Worm (Caenorhabditis elegans): ENCODE data around the gene F08F1.9.
A peak's percentile ranks its signal among the peaks of the same experiment; 100 is the strongest.

The F08F1.9 gene

ce11 chrX:8404308-8405085 lies 6.2 kb downstream of the F08F1.9 start (continued):
- TF ChIP-seq pbrm-1 (GFP tag; IDR thresholded peaks at IDR 0.05) = peak; percentile 93
- peak; percentile 74 for TF ChIP-seq F10E7.11 (tag; optimal IDR thresholded peaks at IDR 0.05)
- TF ChIP-seq hmg-1.2 (GFP tag; IDR thresholded peaks at IDR 0.05) = peak; percentile 93
- TF ChIP-seq lin-26 (GFP tag; IDR thresholded peaks at IDR 0.05) = peak; percentile 98
- TF ChIP-seq lin-40 (tag; optimal IDR thresholded peaks at IDR 0.05) = peak; percentile 94
- peak; percentile 91 for TF ChIP-seq K12H6.12 (tag; optimal IDR thresholded peaks at IDR 0.05)
- peak; percentile 59; the same call in 1 of the 2 replicates for TF ChIP-seq madf-6 (GFP tag; IDR thresholded peaks at IDR 0.05)
- TF ChIP-seq hrde-1 (tag; optimal IDR thresholded peaks at IDR 0.05; ENCODE audit: borderline replicate concordance) = peak; percentile 93
- peak; percentile 87 for TF ChIP-seq nhr-27 (tag; optimal IDR thresholded peaks at IDR 0.05)
- TF ChIP-seq ztf-18 (tag; optimal IDR thresholded peaks at IDR 0.05) = peak; percentile 79
- peak; percentile 97 for TF ChIP-seq him-1 (tag; optimal IDR thresholded peaks at IDR 0.05)
- TF ChIP-seq atf-7 (tag; optimal IDR thresholded peaks at IDR 0.05) = peak; percentile 88
- TF ChIP-seq F22D6.2 (tag; optimal IDR thresholded peaks at IDR 0.05) = peak; percentile 78
- TF ChIP-seq ztf-22 (GFP tag; optimal IDR thresholded peaks at IDR 0.05) = peak; percentile 87
- peak; percentile 93 for TF ChIP-seq F52B5.7 (tag; optimal IDR thresholded peaks at IDR 0.05)
- no peak for TF ChIP-seq egl-18 (GFP tag; IDR thresholded peaks at IDR 0.05)
- no peak for TF ChIP-seq dpl-1 (GFP tag; optimal IDR thresholded peaks at IDR 0.05)
- peak; percentile 82 for TF ChIP-seq lir-1 (GFP tag; conservative IDR thresholded peaks at IDR 0.05)
- peak; percentile 94 for TF ChIP-seq repo-1 (tag; optimal IDR thresholded peaks at IDR 0.05)
- TF ChIP-seq lsl-1 (GFP tag; optimal IDR thresholded peaks at IDR 0.05) = peak; percentile 31
- peak; percentile 90 for TF ChIP-seq madf-10 (tag; optimal IDR thresholded peaks at IDR 0.05)
- TF ChIP-seq unc-62 (GFP tag; optimal IDR thresholded peaks at IDR 0.05) = no peak
- peak; percentile 67; the same call in 1 of the 2 replicates for TF ChIP-seq Y53F4B.3 (GFP tag; IDR thresholded peaks at IDR 0.05)
- peak; percentile 97 for TF ChIP-seq zim-3 (tag; optimal IDR thresholded peaks at IDR 0.05)
- peak; percentile 89 for TF ChIP-seq let-526 (GFP tag; IDR thresholded peaks at IDR 0.05)
- peak; percentile 82 for TF ChIP-seq madf-3 (GFP tag; IDR thresholded peaks at IDR 0.05)
- TF ChIP-seq fkh-3 (tag; optimal IDR thresholded peaks at IDR 0.05) = peak; percentile 88
- TF ChIP-seq bed-1 (GFP tag; IDR thresholded peaks at IDR 0.05) = no peak
- peak; percentile 64; the same call in 1 of the 2 replicates for TF ChIP-seq hsf-1 (GFP tag; IDR thresholded peaks at IDR 0.05)
- 0 out of 2 replicates have a peak, but pooled peaks have one; percentile 78 for TF ChIP-seq ceh-58 (GFP tag; IDR thresholded peaks at IDR 0.05)
- peak; percentile 17 for TF ChIP-seq snpc-1.1 (tag; optimal IDR thresholded peaks at IDR 0.05; ENCODE audit: insufficient read depth)
- TF ChIP-seq aptf-3 (GFP tag; IDR thresholded peaks at IDR 0.05) = peak; percentile 68; the same call in 1 of the 2 replicates
- no peak for TF ChIP-seq xnd-1 (tag; optimal IDR thresholded peaks at IDR 0.05)
- peak; percentile 91 for TF ChIP-seq attf-5 (GFP tag; optimal IDR thresholded peaks at IDR 0.05)
- peak; percentile 98 for TF ChIP-seq rpc-1 (optimal IDR thresholded peaks at IDR 0.05)
- peak; percentile 94 for TF ChIP-seq rpc-1 (tag; optimal IDR thresholded peaks at IDR 0.05)
- TF ChIP-seq T26A5.8 (tag; optimal IDR thresholded peaks at IDR 0.05) = peak; percentile 90
- 0 out of 2 replicates have a peak, but pooled peaks have one; percentile 71 for TF ChIP-seq cebp-2 (GFP tag; IDR thresholded peaks at IDR 0.05)
- peak; percentile 86 for TF ChIP-seq B0035.1 (tag; optimal IDR thresholded peaks at IDR 0.05)
- peak; percentile 20 for TF ChIP-seq F49E8.2 (tag; optimal IDR thresholded peaks at IDR 0.05; ENCODE audit: insufficient read depth)
- peak; percentile 78 for TF ChIP-seq ccch-3 (GFP tag; optimal IDR thresholded peaks at IDR 0.05)
- TF ChIP-seq egl-44 (GFP tag; IDR thresholded peaks at IDR 0.05) = peak; percentile 93
- TF ChIP-seq somi-1 (GFP tag; optimal IDR thresholded peaks at IDR 0.05) = peak; percentile 89
- TF ChIP-seq B0336.3 (GFP tag; IDR thresholded peaks at IDR 0.05) = no peak; the same call in 1 of the 2 replicates
